Fruit fly (Drosophila melanogaster) whole organism, embryonic: ENCODE data around the gene CG4133.

Experiments used
- Ada2b ChIP-seq: fragments of 200-800 bp; sonication (Bioruptor generic); IDR thresholded peaks from 2 replicates; pipeline ENCODE4 v1.3.6; 2022; ENCODE audit warnings: missing biosample characterization, missing genetic modification characterization
- Adf1 ChIP-seq: fragments of 200-800 bp; sonication (Bioruptor generic); IDR thresholded peaks from 2 replicates; pipeline ENCODE4 v1.3.6; 2022; ENCODE audit warnings: missing biosample characterization, missing genetic modification characterization
- Asciz ChIP-seq: fragments of 200-800 bp; sonication (Bioruptor generic); optimal IDR thresholded peaks from 2 replicates; lab custom pipeline; 2017; ENCODE audit warnings: missing biosample characterization, mild to moderate bottlenecking, missing genetic modification characterization, missing genetic modification reagents
- BEAF-32 ChIP-seq: fragments of 200-800 bp; sonication (Bioruptor generic); optimal IDR thresholded peaks from 3 replicates; lab custom pipeline; 2017; ENCODE audit warnings: missing biosample characterization, missing genetic modification characterization, mild to moderate bottlenecking, moderate library complexity, missing genetic modification reagents
- CG10462 ChIP-seq: fragments of 200-800 bp; sonication (Bioruptor generic); optimal IDR thresholded peaks from 2 replicates; lab custom pipeline; 2016; ENCODE audit warnings: missing biosample characterization, missing genetic modification characterization
- CG10543 ChIP-seq: fragments of 200-800 bp; sonication (Bioruptor generic); optimal IDR thresholded peaks from 3 replicates; lab custom pipeline; 2017; ENCODE audit warnings: missing biosample characterization, mild to moderate bottlenecking, missing genetic modification characterization, moderate library complexity
- CG10979 ChIP-seq: fragments of 200-800 bp; sonication (Bioruptor generic); optimal IDR thresholded peaks from 2 replicates; lab custom pipeline; 2018; ENCODE audit warnings: missing biosample characterization, mild to moderate bottlenecking, missing genetic modification characterization, moderate library complexity
- CG11695 ChIP-seq: fragments of 200-800 bp; sonication (Bioruptor generic); IDR thresholded peaks from 3 replicates; pipeline ENCODE4 v1.3.6; 2022; ENCODE audit warnings: missing biosample characterization, missing genetic modification characterization
- CG12219 ChIP-seq: fragments of 200-800 bp; sonication (Bioruptor generic); optimal IDR thresholded peaks from 3 replicates; lab custom pipeline; 2018; ENCODE audit warnings: missing biosample characterization, mild to moderate bottlenecking, missing genetic modification characterization
- CG13624 ChIP-seq: fragments of 200-800 bp; sonication (Bioruptor generic); optimal IDR thresholded peaks from 2 replicates; lab custom pipeline; 2016; ENCODE audit warnings: missing biosample characterization, missing genetic modification characterization
- CG14014 ChIP-seq: fragments of 200-800 bp; sonication (Bioruptor generic); IDR thresholded peaks from 2 replicates; pipeline ENCODE4 v1.3.6; 2022; ENCODE audit warnings: missing biosample characterization, missing genetic modification characterization
- CG1529 ChIP-seq: fragments of 200-800 bp; sonication (Bioruptor generic); optimal IDR thresholded peaks from 3 replicates; lab custom pipeline; 2018; ENCODE audit warnings: missing biosample characterization, missing genetic modification characterization
- CG30431 ChIP-seq: fragments of 200-800 bp; sonication (Bioruptor generic); optimal IDR thresholded peaks from 2 replicates; lab custom pipeline; 2017; ENCODE audit warnings: missing biosample characterization, missing genetic modification characterization
- CG31224 ChIP-seq: fragments of 200-800 bp; sonication (Bioruptor generic); IDR thresholded peaks from 2 replicates; pipeline ENCODE4 v1.3.6; 2022; ENCODE audit warnings: missing biosample characterization, missing genetic modification characterization
- CG3838 ChIP-seq: fragments of 200-800 bp; sonication (Bioruptor generic); optimal IDR thresholded peaks from 3 replicates; lab custom pipeline; 2016; ENCODE audit warnings: missing biosample characterization, missing genetic modification characterization
- CG4404 ChIP-seq: fragments of 200-800 bp; sonication (Bioruptor generic); IDR thresholded peaks from 2 replicates; pipeline ENCODE4 v1.3.6; 2022; ENCODE audit warnings: missing biosample characterization, missing genetic modification characterization
- CG4730 ChIP-seq: fragments of 200-800 bp; sonication (Bioruptor generic); IDR thresholded peaks from 2 replicates; pipeline ENCODE4 v1.3.6; 2022; ENCODE audit warnings: missing biosample characterization, missing genetic modification characterization
- CG7928 ChIP-seq: fragments of 200-800 bp; sonication (Bioruptor generic); optimal IDR thresholded peaks from 2 replicates; lab custom pipeline; 2017; ENCODE audit warnings: missing biosample characterization, mild to moderate bottlenecking, missing genetic modification characterization
- CG8089 ChIP-seq: fragments of 200-800 bp; sonication (Bioruptor generic); optimal IDR thresholded peaks from 3 replicates; lab custom pipeline; 2016; ENCODE audit warnings: missing biosample characterization, missing genetic modification characterization
- CG9797 ChIP-seq: fragments of 200-800 bp; sonication (Bioruptor generic); optimal IDR thresholded peaks from 3 replicates; lab custom pipeline; 2018; ENCODE audit warnings: missing biosample characterization, mild to moderate bottlenecking, missing genetic modification characterization
- CG9932 ChIP-seq: fragments of 200-800 bp; sonication (Bioruptor generic); IDR thresholded peaks from 2 replicates; pipeline ENCODE4 v1.3.6; 2022; ENCODE audit warnings: missing biosample characterization, missing genetic modification characterization
- CkIIα-i1 ChIP-seq: fragments of 200-800 bp; sonication (Bioruptor generic); IDR thresholded peaks from 2 replicates; pipeline ENCODE4 v1.3.6; 2022; ENCODE audit warnings: missing biosample characterization, missing genetic modification characterization
- CrebB ChIP-seq: fragments of 200-800 bp; sonication (Bioruptor generic); optimal IDR thresholded peaks from 3 replicates; lab custom pipeline; 2018; ENCODE audit warnings: missing biosample characterization, mild to moderate bottlenecking, missing genetic modification characterization
- Hey ChIP-seq: fragments of 200-800 bp; sonication (Bioruptor generic); optimal IDR thresholded peaks from 3 replicates; lab custom pipeline; 2018; ENCODE audit warnings: missing biosample characterization, mild to moderate bottlenecking, missing genetic modification characterization
- HmgD ChIP-seq: fragments of 200-800 bp; sonication (Bioruptor generic); optimal IDR thresholded peaks from 3 replicates; lab custom pipeline; 2016; ENCODE audit warnings: missing biosample characterization, missing genetic modification characterization
- Mad ChIP-seq: fragments of 200-800 bp; sonication (Bioruptor generic); optimal IDR thresholded peaks from 2 replicates; lab custom pipeline; 2016; ENCODE audit warnings: missing biosample characterization, missing genetic modification characterization
- Myb ChIP-seq: fragments of 200-800 bp; sonication (Bioruptor generic); optimal IDR thresholded peaks from 2 replicates; lab custom pipeline; 2016; ENCODE audit warnings: missing biosample characterization, missing genetic modification characterization
- NC2β ChIP-seq: fragments of 200-800 bp; sonication (Bioruptor generic); optimal IDR thresholded peaks from 2 replicates; lab custom pipeline; 2016; ENCODE audit warnings: missing biosample characterization, missing genetic modification characterization
- Oaz ChIP-seq: fragments of 200-800 bp; sonication (Bioruptor generic); IDR thresholded peaks from 2 replicates; pipeline ENCODE4 v1.3.6; 2022; ENCODE audit warnings: missing biosample characterization, missing genetic modification characterization
- Sox102F ChIP-seq: fragments of 200-800 bp; sonication (Bioruptor generic); optimal IDR thresholded peaks from 2 replicates; lab custom pipeline; 2018; ENCODE audit warnings: missing biosample characterization, mild to moderate bottlenecking, missing genetic modification characterization, moderate library complexity
- Ssrp ChIP-seq: fragments of 200-800 bp; sonication (Bioruptor generic); optimal IDR thresholded peaks from 2 replicates; lab custom pipeline; 2018; ENCODE audit warnings: missing biosample characterization, mild to moderate bottlenecking, missing genetic modification characterization, moderate library complexity
- Xrp1 ChIP-seq: fragments of 200-800 bp; sonication (Bioruptor generic); IDR thresholded peaks from 2 replicates; pipeline ENCODE4 v1.3.6; 2022; ENCODE audit warnings: missing biosample characterization, missing genetic modification characterization
- ara ChIP-seq: fragments of 200-800 bp; sonication (Bioruptor generic); IDR thresholded peaks from 2 replicates; pipeline ENCODE4 v1.3.6; 2022; ENCODE audit warnings: missing biosample characterization, missing genetic modification characterization
- cad ChIP-seq: fragments of >200 bp; optimal IDR thresholded peaks from 2 replicates; lab custom pipeline; 2017; ENCODE audit warnings: missing biosample characterization, missing genetic modification characterization
- corto ChIP-seq: fragments of 200-800 bp; sonication (Bioruptor generic); optimal IDR thresholded peaks from 2 replicates; lab custom pipeline; 2016; ENCODE audit warnings: missing biosample characterization, mild to moderate bottlenecking, missing genetic modification characterization, moderate library complexity
- crp ChIP-seq, 2 experiments: fragments of 200-800 bp; sonication (Bioruptor generic); optimal IDR thresholded peaks; 2 replicates in 1 of 2; 3 replicates in 1 of 2; lab custom pipeline; 2017; ENCODE audit warnings: missing biosample characterization in 2 of 2, missing genetic modification characterization in 2 of 2, mild to moderate bottlenecking in 1 of 2, moderate library complexity in 1 of 2
- cwo ChIP-seq: fragments of 200-800 bp; sonication (Bioruptor generic); optimal IDR thresholded peaks from 3 replicates; lab custom pipeline; 2017; ENCODE audit warnings: missing biosample characterization, missing genetic modification characterization, mild to moderate bottlenecking, moderate library complexity, missing genetic modification reagents
- dysf ChIP-seq: fragments of 200-800 bp; sonication (Bioruptor generic); IDR thresholded peaks from 3 replicates; pipeline ENCODE4 v1.3.6; 2022; ENCODE audit warnings: missing biosample characterization, missing genetic modification characterization
- fd3F ChIP-seq: fragments of 200-800 bp; sonication (Bioruptor generic); optimal IDR thresholded peaks from 2 replicates; lab custom pipeline; 2018; ENCODE audit warnings: missing biosample characterization, mild to moderate bottlenecking, missing genetic modification characterization, moderate library complexity
- hb ChIP-seq: fragments of 200-800 bp; sonication (Bioruptor generic); IDR thresholded peaks from 3 replicates; pipeline ENCODE4 v1.3.6; 2022; ENCODE audit warnings: missing biosample characterization, missing genetic modification characterization; ENCODE audit not compliant: partially characterized antibody
- p53 ChIP-seq: fragments of 200-800 bp; sonication (Bioruptor generic); optimal IDR thresholded peaks from 2 replicates; lab custom pipeline; 2016; ENCODE audit warnings: missing biosample characterization, missing genetic modification characterization
- pb ChIP-seq: fragments of 200-800 bp; sonication (Bioruptor generic); optimal IDR thresholded peaks from 3 replicates; lab custom pipeline; 2016; ENCODE audit warnings: missing biosample characterization, missing genetic modification characterization
- pita ChIP-seq: fragments of 200-800 bp; sonication (Bioruptor generic); optimal IDR thresholded peaks from 2 replicates; lab custom pipeline; 2017; ENCODE audit warnings: missing biosample characterization, mild to moderate bottlenecking, missing genetic modification characterization
- pros ChIP-seq: fragments of 200-800 bp; sonication (Bioruptor generic); optimal IDR thresholded peaks from 3 replicates; lab custom pipeline; 2019; ENCODE audit warnings: missing biosample characterization, mild to moderate bottlenecking, missing genetic modification characterization, moderate library complexity
- ranshi ChIP-seq: fragments of 200-800 bp; sonication (Bioruptor generic); IDR thresholded peaks from 2 replicates; pipeline ENCODE4 v1.3.6; 2022; ENCODE audit warnings: missing biosample characterization, missing genetic modification characterization
- schlank ChIP-seq: fragments of 200-800 bp; sonication (Bioruptor generic); optimal IDR thresholded peaks from 2 replicates; lab custom pipeline; 2018; ENCODE audit warnings: missing biosample characterization, mild to moderate bottlenecking, missing genetic modification characterization
- sens ChIP-seq: fragments of 200-800 bp; sonication (Bioruptor generic); peaks from one replicate; lab custom pipeline; 2016; ENCODE audit warnings: missing biosample characterization, missing genetic modification characterization
- sna ChIP-seq: fragments of 200-800 bp; sonication (Bioruptor generic); IDR thresholded peaks from 2 replicates; pipeline ENCODE4 v1.3.6; 2022; ENCODE audit warnings: missing biosample characterization, missing genetic modification characterization; ENCODE audit not compliant: partially characterized antibody
- tin ChIP-seq: fragments of 200-800 bp; sonication (Bioruptor generic); optimal IDR thresholded peaks from 3 replicates; lab custom pipeline; 2016; ENCODE audit warnings: missing biosample characterization, missing genetic modification characterization
- ttk ChIP-seq: fragments of 200-800 bp; sonication (Bioruptor generic); IDR thresholded peaks from 2 replicates; pipeline ENCODE4 v2.1.2; 2022; ENCODE audit warnings: missing biosample characterization, missing genetic modification characterization
- z ChIP-seq: fragments of 200-800 bp; sonication (Bioruptor generic); IDR thresholded peaks from 3 replicates; pipeline ENCODE4 v1.3.6; 2022; ENCODE audit warnings: missing biosample characterization, missing genetic modification characterization

Gene CG4133

dm6 chr2L:485825-486240, 30.5 kb downstream of the CG4133 start (continued):
- TF ChIP-seq crp (GFP tag; optimal IDR thresholded peaks at IDR 0.05; lab: Kevin White, UChicago) (peak in 1 of 2 experiments; percentile 45), CG4730 (GFP tag; lab: Robert Waterston, UW) (0 out of 2 replicates have a peak, but pooled peaks have one; percentile 33), CG3838 (peak; percentile 91), Asciz (GFP tag; lab: Kevin White, UChicago) (peak; percentile 96), CG9932 (GFP tag; lab: Robert Waterston, UW) (peak; percentile 60), CrebB (tag; lab: Kevin White, UChicago) (peak; percentile 94), BEAF-32 (GFP tag; lab: Kevin White, UChicago) (no peak), Hey (tag; lab: Kevin White, UChicago) (peak; percentile 97), Myb (GFP tag; lab: Kevin White, UChicago) (peak; percentile 72), tin (GFP tag; lab: Kevin White, UChicago) (peak; percentile 72), CG12219 (peak; percentile 85), Adf1 (GFP tag; lab: Robert Waterston, UW) (peak; percentile 59; the same call in 1 of the 2 replicates), CG1529 (GFP tag; lab: Kevin White, UChicago) (peak; percentile 95), CG8089 (GFP tag; lab: Kevin White, UChicago) (peak; percentile 93), dysf (GFP tag; lab: Robert Waterston, UW) (peak; percentile 77), CG10979 (tag; lab: Kevin White, UChicago) (peak; percentile 52), ara (GFP tag; lab: Robert Waterston, UW) (peak; percentile 87), Sox102F (GFP tag; lab: Kevin White, UChicago) (peak; percentile 81), Ada2b (peak; percentile 53; the same call in 1 of the 2 replicates), ttk (GFP tag; lab: Robert Waterston, UW) (peak; percentile 73; the same call in 1 of the 2 replicates), CG4404 (GFP tag; lab: Robert Waterston, UW) (no peak), p53 (peak; percentile 79), z (GFP tag; lab: Robert Waterston, UW) (peak; percentile 78), pros (GFP tag; lab: Kevin White, UChicago) (peak; percentile 71), ranshi (GFP tag; lab: Robert Waterston, UW) (peak; percentile 86), sens (GFP tag; lab: Kevin White, UChicago) (peak; percentile 98), CG14014 (GFP tag; lab: Robert Waterston, UW) (peak; percentile 91; the same call in 1 of the 2 replicates), HmgD (GFP tag; lab: Kevin White, UChicago) (peak; percentile 80), CG10462 (GFP tag; lab: Kevin White, UChicago) (peak; percentile 84), pita (GFP tag; lab: Kevin White, UChicago) (no peak), pb (GFP tag; lab: Kevin White, UChicago) (peak; percentile 90), hb (no peak), CG10543 (GFP tag; lab: Kevin White, UChicago) (peak; percentile 99), Oaz (GFP tag; lab: Robert Waterston, UW) (no peak), CG30431 (GFP tag; lab: Kevin White, UChicago) (peak; percentile 41), CG9797 (GFP tag; lab: Kevin White, UChicago) (peak; percentile 41), cwo (GFP tag; lab: Kevin White, UChicago) (peak; percentile 79), CG11695 (GFP tag; lab: Robert Waterston, UW) (peak; percentile 83), CG31224 (GFP tag; lab: Robert Waterston, UW) (0 out of 2 replicates have a peak, but pooled peaks have one; percentile 28), NC2β (peak; percentile 89), sna (GFP tag; lab: Robert Waterston, UW) (no peak), CkIIα-i1 (GFP tag; lab: Robert Waterston, UW) (peak; percentile 29; the same call in 1 of the 2 replicates), Ssrp (tag; lab: Kevin White, UChicago) (peak; percentile 18), corto (GFP tag; lab: Kevin White, UChicago) (peak; percentile 28), fd3F (peak; percentile 58), schlank (tag; lab: Kevin White, UChicago) (peak; percentile 91), Xrp1 (peak; percentile 93), Mad (GFP tag; lab: Kevin White, UChicago) (peak; percentile 88), CG13624 (GFP tag; lab: Kevin White, UChicago) (peak; percentile 85), cad (GFP tag; lab: Kevin White, UChicago) (no peak), CG7928 (GFP tag; lab: Kevin White, UChicago) (peak; percentile 60)
